Worm (Caenorhabditis elegans): ENCODE data around the gene lge-1.

DNA sequence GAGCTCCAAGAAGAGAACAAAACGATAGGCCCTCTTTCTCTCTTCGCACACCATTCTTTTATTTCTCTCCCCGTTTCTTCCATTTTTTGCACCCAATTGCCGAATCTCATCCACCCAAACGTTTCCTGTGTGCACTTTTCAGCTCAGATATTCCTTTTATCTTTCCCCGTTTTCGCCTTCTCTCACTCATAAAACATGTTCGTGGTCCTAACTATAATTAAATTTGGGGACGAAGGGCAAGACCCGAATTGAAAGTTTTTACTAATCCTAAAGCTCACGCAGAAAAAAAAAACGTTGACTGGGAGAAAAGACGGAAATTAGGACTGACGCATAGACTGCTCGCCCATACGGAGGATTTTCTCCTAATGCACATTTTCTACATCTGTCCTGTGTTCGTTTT lies 843 bp upstream of the lge-1 start:
- TF ChIP-seq ceh-39 (tag; optimal IDR thresholded peaks at IDR 0.05) (no peak), unc-62 (GFP tag; optimal IDR thresholded peaks at IDR 0.05) (no peak), snpc-4 (tag; optimal IDR thresholded peaks at IDR 0.05) (no peak), nhr-237 (tag; optimal IDR thresholded peaks at IDR 0.05) (no peak), elt-1 (tag; optimal IDR thresholded peaks at IDR 0.05; ENCODE audit: borderline replicate concordance, insufficient read depth) (no peak), bed-3 (GFP tag; optimal IDR thresholded peaks at IDR 0.05) (no peak), lin-13 (tag; optimal IDR thresholded peaks at IDR 0.05) (no peak), nhr-76 (tag; optimal IDR thresholded peaks at IDR 0.05) (no peak), blmp-1 (tag; optimal IDR thresholded peaks at IDR 0.05) (no peak), ces-1 (GFP tag; optimal IDR thresholded peaks at IDR 0.05) (peak; percentile 82)
